Worm (Caenorhabditis elegans): ENCODE data around the gene F20D6.2.

DNA sequence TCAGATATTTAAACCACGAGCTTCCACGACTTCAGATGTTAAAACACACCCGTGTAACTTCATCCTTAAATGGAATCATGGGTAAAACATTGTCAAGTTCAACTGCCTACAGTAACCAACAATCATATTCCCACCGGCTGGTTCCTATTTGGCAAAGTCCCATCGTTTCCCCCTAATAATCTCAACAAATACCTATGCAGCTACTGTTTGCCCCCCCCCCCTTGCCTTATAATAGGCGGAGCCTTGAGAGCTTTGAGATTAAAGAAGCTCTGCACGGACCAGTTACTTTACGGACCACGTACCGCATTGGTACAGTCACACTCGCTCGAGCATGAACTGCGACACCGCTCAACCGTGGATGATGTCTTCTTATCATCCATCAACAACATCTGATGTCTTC lies 38.8 kb downstream of the F20D6.2 start, which contains the start of gene pax-1:
- no peak for TF ChIP-seq aly-2 (tag; optimal IDR thresholded peaks at IDR 0.05)
- no peak for TF ChIP-seq R02D3.7 (tag; optimal IDR thresholded peaks at IDR 0.05)
- no peak for TF ChIP-seq nhr-11 (tag; optimal IDR thresholded peaks at IDR 0.05)
- no peak for TF ChIP-seq fkh-10 (GFP tag; optimal IDR thresholded peaks at IDR 0.05)
- TF ChIP-seq ceh-28 (tag; optimal IDR thresholded peaks at IDR 0.05), result no peak
- no peak for TF ChIP-seq nhr-237 (tag; optimal IDR thresholded peaks at IDR 0.05)
- no peak for TF ChIP-seq snpc-4 (tag; optimal IDR thresholded peaks at IDR 0.05)
- no peak for TF ChIP-seq nhr-77 (tag; optimal IDR thresholded peaks at IDR 0.05)

Data from whole organism, L3 larva.